Fruit fly (Drosophila melanogaster): ENCODE results near the gene CG14186.

The CG14186 gene

DNA sequence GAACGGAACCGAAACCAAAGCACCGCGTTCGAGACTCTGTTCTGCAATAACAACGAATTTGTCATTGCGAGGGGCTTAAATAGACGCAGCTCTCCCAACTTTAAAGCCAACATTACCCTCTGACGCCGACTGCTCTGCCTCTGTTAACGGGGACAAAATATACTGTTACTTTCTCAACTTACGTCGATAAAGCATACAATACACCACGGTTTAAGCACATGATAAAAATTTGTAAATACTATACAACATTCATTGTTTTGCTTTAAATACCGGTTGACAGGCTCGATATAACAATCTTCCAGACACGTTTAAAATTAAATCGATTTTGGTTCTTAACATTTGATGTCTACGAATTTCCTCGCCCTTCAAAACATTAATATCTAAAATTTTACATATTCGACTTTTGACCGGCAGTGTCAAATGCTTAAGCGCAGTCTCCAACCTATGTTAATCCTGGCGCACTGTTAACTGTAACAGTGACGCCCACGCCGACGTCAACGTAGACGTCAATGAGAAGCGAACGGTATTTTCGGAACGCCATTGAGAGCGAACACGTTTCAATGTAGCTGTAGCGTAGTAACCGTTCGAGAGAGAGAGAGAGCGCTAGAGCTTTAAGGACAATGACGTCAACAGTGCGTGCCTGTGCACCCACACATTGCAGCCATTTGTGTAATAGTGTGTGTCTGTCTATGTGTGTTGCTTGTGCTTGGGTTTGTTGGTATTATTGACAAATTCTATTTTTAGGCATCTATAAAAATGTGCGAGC, at the start of gene CG14186:
Gene CG14186, minus strand, starts transcription at position 51 of the 766 bp plus-strand sequence.
- TF ChIP-seq noc (tag; optimal IDR thresholded peaks at IDR 0.05) = no peak

DNA sequence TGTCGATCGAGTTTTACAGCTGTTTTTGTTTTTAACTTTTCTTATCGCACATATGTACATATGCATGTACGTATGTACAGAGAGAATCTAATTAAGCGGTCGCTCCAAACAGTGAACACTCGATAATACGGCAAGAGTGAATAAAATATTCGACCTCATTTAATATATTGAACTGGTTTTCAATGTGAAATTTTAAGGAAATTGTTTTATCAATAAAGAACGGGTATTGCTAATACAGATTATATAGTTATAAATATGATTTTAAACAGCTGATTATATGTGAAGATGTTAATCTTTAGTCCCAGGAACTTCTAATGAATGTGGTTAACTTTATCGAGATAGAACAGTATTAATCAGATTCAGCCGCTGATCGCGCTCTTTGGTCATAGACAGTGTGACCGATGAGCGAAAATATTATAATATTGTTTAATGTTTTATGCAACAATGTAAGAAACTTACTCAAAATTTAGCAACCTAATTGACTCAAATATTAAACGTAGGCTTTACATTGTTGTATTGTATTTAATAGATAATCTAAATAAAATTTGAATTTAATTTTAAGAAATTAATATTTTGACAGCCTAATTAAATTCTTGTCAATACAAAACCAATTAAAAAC, 37.1 kb upstream of the CG14186 start, which contains the start of gene CG7328:
Gene CG7328, minus strand, starts transcription at position 19 of the 619 bp plus-strand sequence.
- peak; percentile 90 for TF ChIP-seq noc (tag; optimal IDR thresholded peaks at IDR 0.05)

DNA sequence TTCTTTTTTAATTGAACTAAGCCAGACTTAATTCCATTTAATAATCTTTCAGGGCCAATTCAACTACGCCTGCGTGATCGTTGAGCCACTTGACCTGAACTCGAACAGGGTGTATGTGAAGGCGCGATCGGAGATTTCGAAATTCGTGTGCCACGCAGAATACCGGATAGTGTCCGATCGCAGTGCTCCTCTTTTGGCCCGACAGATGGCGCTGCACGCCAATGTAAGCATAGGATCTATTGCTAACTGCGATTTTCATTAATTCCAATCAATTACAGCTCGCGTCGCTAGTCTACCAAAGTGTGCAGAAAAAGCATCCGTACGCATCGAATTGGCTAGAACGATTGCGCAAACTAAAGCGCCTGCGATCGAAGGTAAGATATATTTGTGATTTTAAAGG, 34.7 kb upstream of the CG14186 start:
- TF ChIP-seq noc (tag; optimal IDR thresholded peaks at IDR 0.05) = no peak

DNA sequence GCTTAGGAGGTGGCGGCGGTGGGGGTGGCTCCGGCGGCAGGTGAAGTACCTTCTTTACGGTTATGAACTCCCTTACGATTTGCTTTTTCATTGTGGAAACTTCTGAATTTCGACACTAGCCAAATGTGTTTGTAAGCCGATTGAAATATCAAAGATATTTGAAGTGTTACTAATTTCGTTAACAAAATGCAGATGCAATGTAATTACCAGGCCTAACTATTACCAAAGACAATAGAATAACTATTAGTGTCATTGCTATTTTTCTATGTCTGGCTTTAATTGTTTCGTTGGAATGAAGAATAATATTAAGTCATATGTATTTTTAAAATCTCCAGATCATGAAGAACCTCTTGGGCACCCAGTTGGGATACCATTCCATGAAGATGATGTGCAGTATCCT, 29.5 kb upstream of the CG14186 start, which contains the start of gene CG7335:
Gene CG7335, minus strand, starts transcription at position 101 of the 400 bp plus-strand sequence.
- no peak for TF ChIP-seq noc (tag; optimal IDR thresholded peaks at IDR 0.05)

DNA sequence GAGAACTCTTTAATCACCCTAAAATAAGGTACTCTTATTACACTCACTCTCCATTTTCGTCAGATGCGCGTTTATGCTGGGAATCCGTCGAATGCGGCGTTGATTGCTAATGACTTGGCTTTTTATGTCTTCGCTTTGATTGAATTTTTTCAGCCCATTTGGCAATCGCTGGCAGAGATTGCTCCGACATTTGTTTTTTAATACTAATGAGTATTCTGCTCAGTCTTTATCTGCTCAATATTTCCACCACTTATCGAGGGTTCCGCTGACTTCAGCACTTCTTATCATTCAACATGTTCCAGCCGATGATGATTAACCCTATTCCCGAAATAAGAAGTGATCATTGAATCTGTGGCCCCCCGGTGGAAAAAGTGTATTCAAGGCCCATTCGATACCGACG, 28.0 kb upstream of the CG14186 start, which contains the start of gene obst-J:
Gene obst-J, minus strand, starts transcription at position 101 of the 400 bp plus-strand sequence.
- no peak for TF ChIP-seq noc (tag; optimal IDR thresholded peaks at IDR 0.05)

DNA sequence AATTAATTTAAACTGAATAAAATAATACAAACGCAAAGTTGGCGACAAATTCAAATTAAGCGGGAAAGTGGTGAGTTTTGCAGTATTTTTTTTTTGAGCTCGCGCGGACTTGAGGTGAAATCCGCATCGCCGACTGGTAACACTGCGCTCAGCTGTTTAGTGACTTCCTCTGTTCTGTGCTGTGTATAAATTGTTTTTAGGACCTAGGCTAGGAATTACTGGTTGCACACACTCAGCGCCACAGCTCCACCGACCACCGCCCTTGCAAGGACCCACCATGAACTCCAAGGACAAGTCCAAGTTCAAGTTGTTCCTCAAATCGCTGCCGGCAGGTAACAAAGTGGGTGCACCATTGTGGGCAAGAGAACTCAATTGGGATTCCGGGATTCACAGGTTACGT, 25.4 kb upstream of the CG14186 start, which contains the start of gene gig:
Gene gig, plus strand, starts transcription at position 150 of the 400 bp plus-strand sequence.
- no peak for TF ChIP-seq noc (tag; optimal IDR thresholded peaks at IDR 0.05)

DNA sequence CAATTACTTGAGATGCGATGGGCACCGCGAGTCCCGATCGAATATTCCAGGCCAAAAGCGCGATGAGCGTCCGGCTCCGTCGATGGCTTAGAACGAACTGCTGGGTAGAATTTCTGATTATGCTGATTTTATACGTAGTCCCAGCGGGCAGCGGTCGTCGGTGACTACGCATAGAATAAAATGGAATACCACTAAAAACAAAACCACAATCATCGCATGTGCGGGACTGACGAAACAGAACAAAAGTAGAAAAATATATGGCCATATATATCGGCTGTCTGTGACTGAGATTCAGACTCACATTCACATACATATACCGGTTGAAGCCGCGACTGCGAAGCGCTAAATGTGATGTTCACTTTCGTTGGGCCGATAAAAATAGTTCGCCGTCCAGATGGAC, 23.7 kb upstream of the CG14186 start, which contains the start of gene CG7365:
Gene CG7365, minus strand, starts transcription at position 101 of the 400 bp plus-strand sequence.
- no peak for TF ChIP-seq noc (tag; optimal IDR thresholded peaks at IDR 0.05)

DNA sequence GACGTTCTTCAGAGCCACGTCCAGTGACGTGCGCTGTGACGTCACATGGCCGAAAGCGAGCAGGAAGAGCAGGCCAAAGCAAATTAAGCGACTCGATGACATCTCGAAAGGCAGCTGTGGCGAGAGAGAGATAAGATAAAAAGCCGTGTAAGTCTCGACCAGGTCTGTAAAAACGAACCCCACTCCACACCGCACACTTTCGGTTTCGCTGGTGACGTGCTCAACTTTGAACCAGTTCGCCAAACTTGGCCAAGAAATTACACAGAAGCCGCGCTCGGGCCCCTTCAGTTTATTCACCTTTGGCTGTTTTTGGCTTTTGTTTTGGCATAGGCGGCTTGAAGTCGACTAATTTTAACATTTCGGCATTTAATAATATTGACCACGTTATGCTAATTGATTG, 22.5 kb upstream of the CG14186 start:
- no peak for TF ChIP-seq noc (tag; optimal IDR thresholded peaks at IDR 0.05)

DNA sequence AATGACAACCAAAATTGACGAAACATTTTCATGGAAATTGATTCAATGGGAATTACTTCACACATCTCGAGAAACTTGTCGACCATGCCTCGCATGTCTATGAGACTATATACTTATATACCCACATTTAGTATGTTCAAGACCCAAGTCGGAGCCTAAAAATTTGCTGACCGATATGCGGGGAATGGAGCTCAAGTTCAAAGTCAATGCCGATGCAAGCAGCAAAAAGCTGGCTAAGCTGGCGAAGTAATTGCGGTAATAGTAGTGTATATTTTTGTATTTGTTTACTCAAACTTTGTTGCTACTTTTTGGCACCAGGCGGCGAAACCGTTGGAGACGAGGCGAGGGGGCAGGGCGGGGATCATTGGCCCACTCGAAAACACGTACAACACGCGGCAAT, 19.4 kb upstream of the CG14186 start:
- TF ChIP-seq noc (tag; optimal IDR thresholded peaks at IDR 0.05) = no peak

DNA sequence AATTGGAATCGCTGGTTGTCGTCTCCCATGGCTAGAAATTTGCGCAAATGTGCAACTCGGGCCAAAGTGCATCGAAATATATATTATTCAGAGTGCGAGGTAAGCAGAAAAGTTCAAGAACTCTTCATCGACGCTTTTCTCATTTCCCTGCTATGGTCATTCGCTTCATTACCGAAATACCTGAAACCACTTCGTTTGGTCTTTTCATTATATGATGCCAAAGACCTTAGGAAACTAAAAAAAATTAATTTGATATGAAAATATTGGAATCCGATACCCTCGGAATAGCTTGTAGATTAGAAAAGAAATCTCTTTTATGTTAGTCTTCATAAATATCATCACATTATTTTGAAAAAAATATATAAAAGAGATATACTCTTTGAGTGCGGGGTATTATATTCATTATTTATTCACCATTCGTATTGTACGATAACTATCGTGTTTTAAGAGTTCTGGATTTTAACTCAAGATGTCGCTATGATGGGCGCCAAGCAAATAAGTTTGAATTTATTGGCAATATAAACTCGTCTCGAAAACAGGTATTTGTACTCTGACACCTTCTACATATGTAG, 9.3 kb upstream of the CG14186 start, which contains the start of gene CG14187:
Gene CG14187, minus strand, starts transcription at position 51 of the 572 bp plus-strand sequence.
- no peak for TF ChIP-seq noc (tag; optimal IDR thresholded peaks at IDR 0.05)

DNA sequence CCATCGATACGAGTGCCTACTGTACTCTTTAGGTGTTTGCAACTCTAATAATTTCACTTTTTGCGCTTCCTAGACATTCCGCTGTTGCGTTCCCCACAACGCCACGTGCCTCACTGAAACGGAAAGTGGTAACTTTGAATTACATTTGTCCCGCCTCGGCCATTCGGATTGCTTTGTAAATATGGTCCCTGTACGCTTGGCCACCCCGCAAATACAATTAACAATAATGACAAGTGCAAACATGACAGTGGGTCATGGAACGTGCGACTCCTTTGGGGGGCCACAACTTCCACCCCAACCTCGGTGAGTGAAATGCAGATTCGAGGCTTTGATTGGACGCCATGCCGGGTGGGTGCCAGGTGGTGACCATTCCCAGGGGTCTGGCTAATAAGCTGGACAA, 7.8 kb upstream of the CG14186 start, which contains the start of gene Ir76b:
Gene Ir76b, minus strand, starts transcription at position 101 of the 400 bp plus-strand sequence.
- TF ChIP-seq noc (tag; optimal IDR thresholded peaks at IDR 0.05) = no peak

DNA sequence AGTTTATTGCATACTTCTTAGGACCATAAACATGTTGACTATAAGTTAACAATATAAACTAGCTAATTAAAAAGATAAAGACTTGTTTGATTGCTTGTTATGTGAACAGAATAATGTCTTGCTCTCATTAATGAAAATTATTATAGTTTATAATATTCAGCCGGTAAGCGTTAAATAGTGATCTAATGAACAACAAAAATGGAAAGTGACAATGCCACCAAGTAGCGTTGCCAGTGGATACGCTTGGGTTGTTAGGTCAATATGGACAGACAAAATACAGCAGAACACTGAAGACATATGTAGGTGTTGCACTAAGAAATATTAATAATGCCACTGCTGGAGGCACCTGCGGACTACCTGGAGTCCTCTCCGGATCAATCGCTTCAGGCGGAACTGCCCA, 2.2 kb upstream of the CG14186 start, which contains the start of gene CG14185:
Gene CG14185, plus strand, starts transcription at position 301 of the 400 bp plus-strand sequence.
- no peak for TF ChIP-seq noc (tag; optimal IDR thresholded peaks at IDR 0.05)

DNA sequence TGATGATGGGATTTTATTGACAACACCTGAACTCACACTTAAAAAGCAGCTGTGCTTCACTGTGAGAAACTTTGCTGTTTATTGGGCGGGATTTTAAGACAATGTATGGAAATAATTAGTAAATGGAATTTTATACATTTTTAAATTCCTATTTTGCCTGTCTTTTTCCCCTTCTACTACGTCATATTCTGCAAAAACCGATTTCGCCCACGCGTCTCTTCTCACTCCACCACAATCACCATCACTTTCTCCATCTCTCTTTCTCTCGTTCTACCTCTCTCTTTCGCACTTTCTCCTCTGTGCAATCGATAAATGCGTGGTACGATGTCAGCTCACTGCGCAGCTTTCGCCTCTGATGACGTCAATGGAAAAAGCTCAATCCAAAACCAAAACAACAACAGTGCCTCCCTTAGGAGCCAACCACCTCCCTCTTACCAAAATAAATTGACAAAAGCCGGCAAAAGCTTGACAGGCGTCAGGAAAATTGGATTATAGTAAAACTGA, 968 bp upstream of the CG14186 start:
- no peak for TF ChIP-seq noc (tag; optimal IDR thresholded peaks at IDR 0.05)

DNA sequence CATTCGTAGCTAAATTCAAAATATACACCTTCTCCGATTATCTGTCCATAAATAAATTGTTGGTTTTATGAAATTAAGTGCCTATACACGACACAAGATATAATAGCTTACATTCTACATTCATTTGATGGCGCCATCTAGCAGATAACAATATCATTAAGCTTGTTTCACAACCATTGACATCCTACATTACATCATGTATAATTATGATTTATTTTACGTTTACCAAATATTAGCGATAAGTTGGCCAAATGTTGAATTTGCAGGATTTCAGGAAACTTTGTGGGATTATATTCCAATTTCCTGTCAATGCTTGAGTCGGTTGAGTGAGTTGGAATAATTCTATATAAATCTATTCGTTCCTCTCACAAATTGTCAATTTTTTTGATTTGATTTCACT, 6.3 kb downstream of the CG14186 start:
- TF ChIP-seq noc (tag; optimal IDR thresholded peaks at IDR 0.05) = no peak

DNA sequence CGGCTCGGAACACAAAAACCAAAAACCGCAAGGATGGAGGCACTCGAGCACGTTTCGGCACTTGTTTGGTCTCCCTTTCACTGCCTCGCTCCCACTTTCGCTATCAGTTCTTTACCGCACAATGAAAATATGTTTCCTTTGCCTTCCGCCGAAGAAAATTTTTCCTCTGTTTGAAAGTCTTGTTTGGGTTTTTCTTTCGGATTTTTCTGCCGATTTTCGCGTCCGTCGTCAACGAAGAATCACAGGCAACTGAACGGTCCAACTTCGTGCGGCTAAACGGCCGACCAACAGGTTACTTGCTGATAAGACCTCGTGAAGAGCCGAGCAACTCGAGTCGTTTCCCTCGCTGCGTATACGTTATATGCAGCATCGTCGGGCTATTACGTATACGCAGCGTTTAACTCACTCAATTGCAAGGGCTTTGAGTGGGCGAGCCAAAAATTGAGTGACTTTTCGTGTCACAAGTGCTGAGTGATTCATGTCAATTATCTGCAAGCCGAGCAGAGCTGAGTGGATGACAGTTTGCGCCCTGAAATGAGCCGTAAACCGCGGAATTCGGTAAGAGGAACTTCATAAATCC, 14.8 kb downstream of the CG14186 start, which contains the start of gene sNPF-R:
Gene sNPF-R, minus strand, starts transcription at position 253 of the 580 bp plus-strand sequence.
- no peak for TF ChIP-seq noc (tag; optimal IDR thresholded peaks at IDR 0.05)

DNA sequence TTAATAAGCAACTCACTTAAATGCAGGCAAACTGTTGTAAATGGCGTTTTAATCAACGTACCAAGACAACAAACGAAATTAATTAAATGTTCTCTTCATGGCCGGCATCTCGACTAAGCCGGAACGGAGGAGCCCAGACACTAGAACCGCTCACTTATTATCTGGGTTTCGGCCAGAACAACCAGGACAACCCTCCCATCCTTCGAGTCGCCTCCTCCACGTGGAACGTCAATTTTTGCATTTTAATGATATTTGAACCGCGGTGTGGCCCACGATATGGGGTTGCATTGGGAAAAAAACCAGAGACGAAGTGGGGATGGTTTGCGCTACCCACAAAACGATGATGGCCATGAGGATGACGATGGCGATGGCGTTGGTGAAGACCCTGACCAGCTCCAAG, 18.6 kb downstream of the CG14186 start:
- no peak for TF ChIP-seq noc (tag; optimal IDR thresholded peaks at IDR 0.05)
